Worm (Caenorhabditis elegans): ENCODE results near the gene cest-2.1.

ce11 chrV:14192870-14193269 lies 21.6 kb upstream of the cest-2.1 start:
- no peak for TF ChIP-seq nhr-28 (tag; optimal IDR thresholded peaks at IDR 0.05)
- no peak for TF ChIP-seq unc-39 (tag; optimal IDR thresholded peaks at IDR 0.05)
- TF ChIP-seq lin-13 (tag; optimal IDR thresholded peaks at IDR 0.05): no peak
- TF ChIP-seq nhr-76 (tag; optimal IDR thresholded peaks at IDR 0.05): no peak
- TF ChIP-seq lsy-2 (tag; optimal IDR thresholded peaks at IDR 0.05): no peak
- no peak for TF ChIP-seq ces-1 (GFP tag; optimal IDR thresholded peaks at IDR 0.05)
- no peak for TF ChIP-seq ztf-11 (tag; optimal IDR thresholded peaks at IDR 0.05)
- no peak for TF ChIP-seq unc-62 (GFP tag; optimal IDR thresholded peaks at IDR 0.05)
- TF ChIP-seq pha-4 (tag; optimal IDR thresholded peaks at IDR 0.05): no peak
- no peak for TF ChIP-seq nhr-12 (tag; optimal IDR thresholded peaks at IDR 0.05)

Data from whole organism, mixed stage, embryonic.